Fruit fly (Drosophila melanogaster): Measurements from ENCODE around the gene CG11327.
A peak's percentile ranks its signal among the peaks of the same experiment; 100 is the strongest.

CG11327 gene

DNA sequence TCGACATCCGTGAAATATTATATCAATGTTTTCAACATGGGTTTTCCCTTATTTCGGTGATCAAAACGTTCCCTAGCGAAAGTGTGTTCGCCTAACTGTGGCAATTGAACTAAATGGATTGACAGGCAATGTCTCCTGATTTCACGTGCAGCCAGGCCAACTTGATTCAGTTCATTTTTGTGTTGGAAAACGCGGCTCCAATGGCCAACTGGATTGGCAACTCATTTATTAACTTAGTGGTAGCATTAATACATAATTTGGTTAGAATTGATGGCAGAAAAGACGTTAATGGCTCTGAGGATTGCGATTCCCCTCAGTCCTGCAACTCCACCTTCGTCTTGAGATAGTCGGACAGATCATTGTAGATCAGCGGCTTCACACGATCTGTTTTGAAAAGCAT lies at the start of gene CG11327:
Gene CG11327, minus strand, starts transcription at position 101 of the 400 bp plus-strand sequence.
- TF ChIP-seq scrt (GFP tag; optimal IDR thresholded peaks at IDR 0.05) (no peak), ssp (GFP tag; IDR thresholded peaks at IDR 0.05) (no peak), trem (tag; optimal IDR thresholded peaks at IDR 0.05) (peak; percentile 7)

DNA sequence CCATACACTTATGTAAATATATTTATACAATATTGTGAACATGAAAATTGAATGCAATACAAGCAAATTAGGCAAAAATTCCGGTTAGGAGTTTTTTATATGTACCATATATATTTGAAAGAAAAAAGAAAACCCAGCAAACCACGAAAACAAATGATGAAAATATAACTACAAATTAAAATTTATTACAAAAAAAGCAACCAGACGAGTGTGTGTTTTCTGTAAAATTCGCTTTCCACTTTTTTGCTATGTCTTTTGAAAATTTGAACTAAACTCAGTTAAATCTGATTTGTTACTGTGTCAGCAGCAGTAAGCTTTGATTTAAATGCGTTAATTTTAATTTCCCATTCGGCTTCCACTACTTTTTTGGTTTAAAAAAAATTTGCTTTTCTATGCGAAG lies 46.1 kb upstream of the CG11327 start, which contains the start of gene TTLL3B:
Gene TTLL3B, plus strand, starts transcription at position 301 of the 400 bp plus-strand sequence.
- TF ChIP-seq grau (tag; optimal IDR thresholded peaks at IDR 0.05): no peak
- TF ChIP-seq CG3726 (GFP tag; IDR thresholded peaks at IDR 0.05): no peak
- TF ChIP-seq phol (tag; optimal IDR thresholded peaks at IDR 0.05): no peak
- TF ChIP-seq CG1602 (GFP tag; optimal IDR thresholded peaks at IDR 0.05): no peak
- no peak for TF ChIP-seq hb (GFP tag; IDR thresholded peaks at IDR 0.05; ENCODE audit: partially characterized antibody)
- no peak for TF ChIP-seq scrt (GFP tag; optimal IDR thresholded peaks at IDR 0.05)
- TF ChIP-seq CG17568 (GFP tag; optimal IDR thresholded peaks at IDR 0.05): no peak
- TF ChIP-seq CG32772 (GFP tag; IDR thresholded peaks at IDR 0.05): no peak
- TF ChIP-seq trem (tag; optimal IDR thresholded peaks at IDR 0.05): no peak
- no peak for TF ChIP-seq jing (GFP tag; optimal IDR thresholded peaks at IDR 0.05)
- TF ChIP-seq Dbx (GFP tag; IDR thresholded peaks at IDR 0.05): no peak
- no peak for TF ChIP-seq Hsf (GFP tag; optimal IDR thresholded peaks at IDR 0.05)
- TF ChIP-seq Hmx (GFP tag; optimal IDR thresholded peaks at IDR 0.05): no peak
- TF ChIP-seq CG3847 (GFP tag; IDR thresholded peaks at IDR 0.05): no peak
- no peak for TF ChIP-seq Kr (GFP tag; optimal IDR thresholded peaks at IDR 0.05)

dm6 chr2L:6723750-6724503 lies 37.4 kb upstream of the CG11327 start, which contains the start of gene Liprin-alpha:
Gene Liprin-alpha (plus strand): TSS chr2L:6723903.
- TF ChIP-seq insv (GFP tag; optimal IDR thresholded peaks at IDR 0.05) (peak; percentile 14 to 92), CG12769 (tag; optimal IDR thresholded peaks at IDR 0.05) (no peak), sug (tag; optimal IDR thresholded peaks at IDR 0.05) (no peak), CG13624 (GFP tag; optimal IDR thresholded peaks at IDR 0.05) (no peak), CG6813 (GFP tag; optimal IDR thresholded peaks at IDR 0.05) (no peak), gfzf (GFP tag; optimal IDR thresholded peaks at IDR 0.05) (peak; percentile 79), phol (tag; optimal IDR thresholded peaks at IDR 0.05) (peak; percentile 2), HmgZ (tag; optimal IDR thresholded peaks at IDR 0.05) (peak; percentile 29), CG10979 (tag; optimal IDR thresholded peaks at IDR 0.05) (peak; percentile 20), MESR4 (GFP tag; optimal IDR thresholded peaks at IDR 0.05) (peak; percentile 79), CG16813 (GFP tag; IDR thresholded peaks at IDR 0.05; ENCODE audit: partially characterized antibody) (no peak), CG4707 (GFP tag; optimal IDR thresholded peaks at IDR 0.05) (no peak), bcd (GFP tag; optimal IDR thresholded peaks at IDR 0.05) (no peak), CG15011 (GFP tag; optimal IDR thresholded peaks at IDR 0.05) (no peak), NfI (GFP tag; optimal IDR thresholded peaks at IDR 0.05) (no peak), CG33557 (GFP tag; optimal IDR thresholded peaks at IDR 0.05) (no peak), CG17912 (GFP tag; optimal IDR thresholded peaks at IDR 0.05) (no peak), Med (GFP tag) (peak; percentile 79), twi (tag; optimal IDR thresholded peaks at IDR 0.05) (no peak), CG12219 (GFP tag; optimal IDR thresholded peaks at IDR 0.05) (no peak), Awh (GFP tag; IDR thresholded peaks at IDR 0.05) (0 out of 2 replicates have a peak, but pooled peaks have one; percentile 37), CHES-1-like (GFP tag; optimal IDR thresholded peaks at IDR 0.05) (no peak), hb (GFP tag; IDR thresholded peaks at IDR 0.05; ENCODE audit: partially characterized antibody) (no peak), Opbp (GFP tag; IDR thresholded peaks at IDR 0.05; ENCODE audit: partially characterized antibody) (peak; percentile 29; the same call in 1 of the 3 replicates), CG42726 (GFP tag; IDR thresholded peaks at IDR 0.05; ENCODE audit: partially characterized antibody) (0 out of 2 replicates have a peak, but pooled peaks have one; percentile 5), ac (GFP tag; optimal IDR thresholded peaks at IDR 0.05) (no peak), chm (GFP tag; IDR thresholded peaks at IDR 0.05) (peak; percentile 56; the same call in 1 of the 2 replicates), Dp (GFP tag; optimal IDR thresholded peaks at IDR 0.05) (no peak), CG12104 (GFP tag; optimal IDR thresholded peaks at IDR 0.05) (no peak), ham (GFP tag; IDR thresholded peaks at IDR 0.05) (no peak), org-1 (GFP tag; optimal IDR thresholded peaks at IDR 0.05) (no peak)

Data from whole organism, embryonic.